Worm (Caenorhabditis elegans) whole organism, L4 larva: ENCODE results near the gene K09B11.5.

ENCODE experiments used
- D1046.2 ChIP-seq: fragments of 200-800 bp; sonication (Bioruptor generic); IDR thresholded peaks from 2 replicates; pipeline ENCODE4 v1.3.6; 2022; ENCODE audit warnings: missing genetic modification characterization, missing compliant biosample characterization
- F26F4.8 ChIP-seq: fragments of 200-800 bp; sonication (Bioruptor generic); conservative IDR thresholded peaks from 2 replicates; pipeline ENCODE4 v1.3.6; 2022; ENCODE audit warnings: missing genetic modification characterization, missing compliant biosample characterization
- F44E2.7 ChIP-seq: fragments of 200-800 bp; sonication (Bioruptor generic); IDR thresholded peaks from 2 replicates; pipeline ENCODE4 v2.1.2; 2022; ENCODE audit warnings: missing genetic modification characterization, missing compliant biosample characterization
- T26A8.4 ChIP-seq: fragments of 200-800 bp; sonication (Bioruptor generic); IDR thresholded peaks from 2 replicates; pipeline ENCODE4 v1.3.6; 2022; ENCODE audit warnings: missing genetic modification characterization, missing compliant biosample characterization
- Y5F2A.4 ChIP-seq: fragments of 200-800 bp; sonication (Bioruptor generic); optimal IDR thresholded peaks from 2 replicates; lab custom pipeline; 2018; ENCODE audit warnings: mild to moderate bottlenecking, missing genetic modification characterization, missing compliant biosample characterization
- Y75B8A.6 ChIP-seq: fragments of 200-800 bp; sonication (Bioruptor generic); IDR thresholded peaks from 2 replicates; pipeline ENCODE4 v1.3.6; 2022; ENCODE audit warnings: missing genetic modification reagents, missing genetic modification characterization, missing compliant biosample characterization
- aha-1 ChIP-seq: fragments of 150-350 bp; peaks from one replicate; lab custom pipeline; 2014; ENCODE audit warnings: missing biosample characterization, missing genetic modification characterization
- aly-2 ChIP-seq: sonication (generic microtip); optimal IDR thresholded peaks from 2 replicates; lab custom pipeline; 2018; ENCODE audit warnings: missing biosample characterization, missing genetic modification characterization
- attf-4 ChIP-seq: sonication (generic microtip); optimal IDR thresholded peaks from 3 replicates; lab custom pipeline; 2017; ENCODE audit warnings: missing biosample characterization, missing genetic modification characterization
- ceh-28 ChIP-seq: fragments of 150-350 bp; optimal IDR thresholded peaks from 2 replicates; lab custom pipeline; 2014; ENCODE audit warnings: missing biosample characterization, missing genetic modification reagents, missing genetic modification characterization
- ceh-32 ChIP-seq: sonication (generic microtip); optimal IDR thresholded peaks from 2 replicates; lab custom pipeline; 2016; ENCODE audit warnings: mild to moderate bottlenecking, missing genetic modification characterization, missing compliant biosample characterization; ENCODE audit not compliant: poor library complexity
- ceh-82 ChIP-seq: sonication (generic microtip); optimal IDR thresholded peaks from 2 replicates; lab custom pipeline; 2017; ENCODE audit warnings: missing biosample characterization, missing genetic modification characterization
- cey-2 ChIP-seq: sonication (generic microtip); optimal IDR thresholded peaks from 3 replicates; lab custom pipeline; 2017; ENCODE audit warnings: missing genetic modification characterization, mild to moderate bottlenecking, missing compliant biosample characterization, antibody characterized with exemption, borderline replicate concordance; ENCODE audit not compliant: insufficient read depth
- daf-19 ChIP-seq: fragments of 200-800 bp; sonication (Bioruptor generic); conservative IDR thresholded peaks from 2 replicates; pipeline ENCODE4 v1.3.6; 2022; ENCODE audit warnings: missing genetic modification characterization, missing compliant biosample characterization
- dmd-6 ChIP-seq: fragments of 200-800 bp; sonication (Bioruptor generic); IDR thresholded peaks from 2 replicates; pipeline ENCODE4 v1.3.6; 2022; ENCODE audit warnings: missing genetic modification reagents, missing genetic modification characterization, missing compliant biosample characterization
- duxl-1 ChIP-seq: sonication (generic microtip); optimal IDR thresholded peaks from 2 replicates; lab custom pipeline; 2016; ENCODE audit warnings: mild to moderate bottlenecking, missing genetic modification characterization, moderate library complexity, missing compliant biosample characterization; ENCODE audit not compliant: poor library complexity
- egl-43 ChIP-seq: fragments of 200-800 bp; sonication (Bioruptor generic); IDR thresholded peaks from 2 replicates; pipeline ENCODE4 v1.3.6; 2022; ENCODE audit warnings: missing genetic modification reagents, missing genetic modification characterization, missing compliant biosample characterization
- gei-8 ChIP-seq: fragments of 200-800 bp; sonication (Bioruptor generic); optimal IDR thresholded peaks from 2 replicates; lab custom pipeline; 2018; ENCODE audit warnings: mild to moderate bottlenecking, missing genetic modification characterization, missing compliant biosample characterization
- hif-1 ChIP-seq, 2 experiments: sonication (generic microtip); optimal IDR thresholded peaks; 2 replicates each; lab custom pipeline; 2016 to 2017; ENCODE audit warnings: missing compliant biosample characterization in 2 of 2, missing genetic modification characterization in 2 of 2, missing genetic modification reagents in 2 of 2, missing genotype in 2 of 2, mild to moderate bottlenecking in 1 of 2
- hlh-30 ChIP-seq: sonication (generic microtip); optimal IDR thresholded peaks from 2 replicates; lab custom pipeline; 2017; ENCODE audit warnings: antibody characterized with exemption, mild to moderate bottlenecking, missing genetic modification characterization, missing compliant biosample characterization; ENCODE audit not compliant: insufficient read depth
- jun-1 ChIP-seq: fragments of 150-350 bp; optimal IDR thresholded peaks from 2 replicates; lab custom pipeline; 2014; ENCODE audit warnings: missing biosample characterization, missing genetic modification reagents, missing genetic modification characterization
- lim-7 ChIP-seq: fragments of 200-800 bp; sonication (Bioruptor generic); IDR thresholded peaks from 2 replicates; pipeline ENCODE4 v1.3.6; 2022; ENCODE audit warnings: missing genetic modification characterization, missing compliant biosample characterization
- lin-15B ChIP-seq: fragments of 150-350 bp; sonication (generic microtip); optimal IDR thresholded peaks from 3 replicates; lab custom pipeline; 2014; ENCODE audit warnings: missing biosample characterization, missing genetic modification characterization
- lin-29 ChIP-seq: fragments of 200-800 bp; sonication (Bioruptor generic); IDR thresholded peaks from 2 replicates; pipeline ENCODE4 v1.3.6; 2022; ENCODE audit warnings: missing genetic modification reagents, missing genetic modification characterization, missing compliant biosample characterization
- lin-39 ChIP-seq: fragments of 150-350 bp; optimal IDR thresholded peaks from 2 replicates; lab custom pipeline; 2014; ENCODE audit warnings: missing biosample characterization, missing genetic modification reagents, missing genetic modification characterization
- madf-5 ChIP-seq, 2 experiments: fragments of 200-800 bp; sonication (Bioruptor generic); IDR thresholded peaks; 2 replicates each; pipeline ENCODE4 v1.3.6; 2022; ENCODE audit warnings: missing compliant biosample characterization in 2 of 2, missing genetic modification characterization in 2 of 2
- madf-9 ChIP-seq: fragments of 200-800 bp; sonication (Bioruptor generic); conservative IDR thresholded peaks from 2 replicates; pipeline ENCODE4 v1.3.6; 2022; ENCODE audit warnings: missing genetic modification reagents, missing genetic modification characterization, missing compliant biosample characterization
- mdl-1 ChIP-seq, 2 experiments: fragments of 150-350 bp in 1 of 2; sonication (generic microtip) in 1 of 2; optimal IDR thresholded peaks; 2 replicates each; lab custom pipeline; 2014 to 2017; ENCODE audit warnings: missing biosample characterization in 2 of 2, missing genetic modification characterization in 2 of 2
- mdt-29 ChIP-seq: fragments of 200-800 bp; sonication (Bioruptor generic); IDR thresholded peaks from 2 replicates; pipeline ENCODE4 v1.3.6; 2022; ENCODE audit warnings: missing genetic modification reagents, missing genetic modification characterization, missing compliant biosample characterization
- mep-1 ChIP-seq: fragments of 150-350 bp; sonication (generic microtip); optimal IDR thresholded peaks from 3 replicates; lab custom pipeline; 2014; ENCODE audit warnings: missing biosample characterization, missing genetic modification characterization
- nhr-10 ChIP-seq: fragments of 150-350 bp; optimal IDR thresholded peaks from 2 replicates; lab custom pipeline; 2014; ENCODE audit warnings: missing biosample characterization, missing genetic modification characterization
- nhr-11 ChIP-seq: fragments of 150-350 bp; optimal IDR thresholded peaks from 2 replicates; lab custom pipeline; 2014; ENCODE audit warnings: missing biosample characterization, missing genetic modification characterization
- nhr-42 ChIP-seq: fragments of 200-800 bp; sonication (Bioruptor generic); IDR thresholded peaks from 2 replicates; pipeline ENCODE4 v1.3.6; 2022; ENCODE audit warnings: missing genetic modification characterization, missing compliant biosample characterization
- nhr-48 ChIP-seq: sonication (generic microtip); optimal IDR thresholded peaks from 2 replicates; lab custom pipeline; 2016; ENCODE audit warnings: mild to moderate bottlenecking, missing genetic modification characterization, missing compliant biosample characterization
- nhr-6 ChIP-seq: fragments of 150-350 bp; optimal IDR thresholded peaks from 2 replicates; lab custom pipeline; 2014; ENCODE audit warnings: missing biosample characterization, missing genetic modification characterization
- nhr-76 ChIP-seq: fragments of 150-350 bp; optimal IDR thresholded peaks from 2 replicates; lab custom pipeline; 2014; ENCODE audit warnings: missing biosample characterization, missing genetic modification characterization
- php-3 ChIP-seq: fragments of 200-800 bp; sonication (Bioruptor generic); IDR thresholded peaks from 2 replicates; pipeline ENCODE4 v1.3.6; 2022; ENCODE audit warnings: missing genetic modification reagents, missing genetic modification characterization, missing compliant biosample characterization
- sdz-12 ChIP-seq: fragments of 200-800 bp; sonication (Bioruptor generic); optimal IDR thresholded peaks from 2 replicates; lab custom pipeline; 2018; ENCODE audit warnings: mild to moderate bottlenecking, missing genetic modification characterization, missing compliant biosample characterization
- set-16 ChIP-seq: fragments of 200-800 bp; sonication (Bioruptor generic); IDR thresholded peaks from 2 replicates; pipeline ENCODE4 v1.3.6; 2022; ENCODE audit warnings: missing genetic modification reagents, missing genetic modification characterization, missing compliant biosample characterization
- snpc-1.2 ChIP-seq: fragments of 200-800 bp; sonication (Bioruptor generic); IDR thresholded peaks from 2 replicates; pipeline ENCODE4 v1.3.6; 2022; ENCODE audit warnings: missing genetic modification reagents, missing genetic modification characterization, missing compliant biosample characterization
- snpc-4 ChIP-seq: fragments of 150-350 bp; optimal IDR thresholded peaks from 2 replicates; lab custom pipeline; 2014; ENCODE audit warnings: missing biosample characterization, missing genetic modification characterization
- spr-1 ChIP-seq: sonication (generic microtip); optimal IDR thresholded peaks from 2 replicates; lab custom pipeline; 2016; ENCODE audit warnings: mild to moderate bottlenecking, missing genetic modification characterization, missing compliant biosample characterization
- spr-3 ChIP-seq: fragments of 200-800 bp; sonication (Bioruptor generic); optimal IDR thresholded peaks from 2 replicates; lab custom pipeline; 2018; ENCODE audit warnings: mild to moderate bottlenecking, missing genetic modification characterization, missing compliant biosample characterization
- tag-97 ChIP-seq: fragments of 200-800 bp; sonication (Bioruptor generic); IDR thresholded peaks from 2 replicates; pipeline ENCODE4 v1.3.6; 2022; ENCODE audit warnings: missing genetic modification characterization, missing compliant biosample characterization
- unc-62 ChIP-seq, 3 experiments: fragments of 150-350 bp in 1 of 3; sonication (generic microtip); optimal IDR thresholded peaks in 2 of 3; peaks in 1 of 3; 1 replicate in 1 of 3; 2 replicates in 2 of 3; lab custom pipeline; 2014 to 2017; ENCODE audit warnings: missing biosample characterization in 3 of 3, missing genetic modification characterization in 3 of 3, missing genetic modification reagents in 3 of 3, missing genotype in 1 of 3
- vab-7 ChIP-seq: fragments of 200-800 bp; sonication (Bioruptor generic); IDR thresholded peaks from 2 replicates; pipeline ENCODE4 v1.3.6; 2022; ENCODE audit warnings: missing genetic modification reagents, missing genetic modification characterization, missing compliant biosample characterization
- zfp-3 ChIP-seq: fragments of 200-800 bp; sonication (Bioruptor generic); conservative IDR thresholded peaks from 2 replicates; pipeline ENCODE4 v1.3.6; 2022; ENCODE audit warnings: missing genetic modification reagents, missing genetic modification characterization, missing compliant biosample characterization
- zip-11 ChIP-seq: fragments of 200-800 bp; sonication (Bioruptor generic); IDR thresholded peaks from 2 replicates; pipeline ENCODE4 v1.3.6; 2022; ENCODE audit warnings: missing genetic modification characterization, missing compliant biosample characterization
- zip-2 ChIP-seq: fragments of 150-350 bp; optimal IDR thresholded peaks from 2 replicates; lab custom pipeline; 2014; ENCODE audit warnings: missing biosample characterization, missing genetic modification characterization
- ztf-11 ChIP-seq: fragments of 150-350 bp; optimal IDR thresholded peaks from 2 replicates; lab custom pipeline; 2014; ENCODE audit warnings: missing biosample characterization, missing genetic modification characterization
- ztf-7 ChIP-seq: fragments of 150-350 bp; optimal IDR thresholded peaks from 2 replicates; lab custom pipeline; 2014; ENCODE audit warnings: missing biosample characterization, missing genetic modification characterization

K09B11.5 gene

DNA sequence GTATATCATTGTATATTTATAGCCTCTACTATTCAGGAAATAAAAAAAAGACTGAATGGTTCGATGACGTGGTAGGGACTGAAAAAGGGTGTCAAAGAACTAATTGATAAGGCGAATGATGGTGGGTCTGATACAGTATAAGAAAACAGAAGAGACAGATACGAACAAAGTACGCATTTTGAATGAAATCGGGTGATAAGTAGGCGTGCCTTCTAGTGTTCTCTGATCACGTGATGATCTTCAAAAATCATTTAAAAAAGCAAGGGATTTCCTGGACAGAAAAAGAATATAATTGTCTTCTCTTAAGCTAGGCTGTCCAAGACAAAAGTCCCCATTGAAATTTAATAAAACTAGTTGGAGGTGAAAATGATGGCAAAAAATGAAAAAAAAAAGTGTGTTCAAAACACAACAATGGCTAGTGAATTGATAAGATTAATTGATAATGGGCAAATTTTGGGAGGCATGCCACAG lies 40.5 kb downstream of the K09B11.5 start (continued):
- TF ChIP-seq duxl-1 (tag; lab: Kevin White, UChicago) (no peak), madf-5 (GFP tag; IDR thresholded peaks at IDR 0.05; lab: Robert Waterston, UW) (no peak), cey-2 (tag; lab: Kevin White, UChicago) (peak; percentile 1), aha-1 (tag; lab: Kevin White, UChicago) (peak; percentile 97), nhr-76 (no peak), F44E2.7 (GFP tag; lab: Robert Waterston, UW) (no peak), nhr-48 (tag; lab: Kevin White, UChicago) (peak; percentile 81), dmd-6 (GFP tag; lab: Robert Waterston, UW) (peak; percentile 86), spr-1 (tag; lab: Kevin White, UChicago) (no peak), tag-97 (GFP tag; lab: Robert Waterston, UW) (no peak), zip-2 (no peak), F26F4.8 (GFP tag; lab: Robert Waterston, UW) (no peak), mep-1 (tag; lab: Kevin White, UChicago) (peak; percentile 5), T26A8.4 (GFP tag; lab: Robert Waterston, UW) (no peak), hif-1 (tag; optimal IDR thresholded peaks at IDR 0.05; lab: Kevin White, UChicago) (peak in 1 of 2 experiments; percentile 62), nhr-6 (tag; lab: Kevin White, UChicago) (peak; percentile 34), lin-29 (GFP tag; lab: Robert Waterston, UW) (no peak), zip-11 (GFP tag; lab: Robert Waterston, UW) (no peak), ztf-11 (tag; lab: Kevin White, UChicago) (no peak), nhr-10 (tag; lab: Kevin White, UChicago) (peak; percentile 87), lin-15B (no peak), daf-19 (no peak), Y5F2A.4 (GFP tag; lab: Kevin White, UChicago) (no peak), nhr-42 (GFP tag; lab: Robert Waterston, UW) (no peak), php-3 (GFP tag; lab: Robert Waterston, UW) (peak; percentile 67; the same call in 1 of the 2 replicates), snpc-1.2 (no peak), zfp-3 (no peak), nhr-11 (no peak), jun-1 (tag; lab: Kevin White, UChicago) (no peak), lin-39 (no peak), ztf-7 (tag; lab: Kevin White, UChicago) (peak; percentile 22), ceh-82 (tag; lab: Kevin White, UChicago) (no peak), ceh-32 (tag; lab: Kevin White, UChicago) (no peak), egl-43 (no peak), spr-3 (GFP tag; lab: Kevin White, UChicago) (no peak), D1046.2 (GFP tag; lab: Robert Waterston, UW) (no peak), attf-4 (tag; lab: Kevin White, UChicago) (no peak), Y75B8A.6 (GFP tag; lab: Robert Waterston, UW) (0 out of 2 replicates have a peak, but pooled peaks have one; percentile 57), hlh-30 (tag; lab: Kevin White, UChicago) (peak; percentile 75), lim-7 (GFP tag; lab: Robert Waterston, UW) (no peak), set-16 (GFP tag; lab: Robert Waterston, UW) (no peak), vab-7 (no peak), aly-2 (tag; lab: Kevin White, UChicago) (no peak), mdl-1 (tag; optimal IDR thresholded peaks at IDR 0.05; lab: Kevin White, UChicago) (peak in 1 of 2 experiments; percentile 75), snpc-4 (tag; lab: Kevin White, UChicago) (no peak), unc-62 (GFP tag; optimal IDR thresholded peaks at IDR 0.05 in 1 of 2; lab: Kevin White, UChicago) (peak in 1 of 2 experiments; percentile 83), unc-62 (tag; optimal IDR thresholded peaks at IDR 0.05; lab: Kevin White, UChicago) (no peak), madf-9 (GFP tag; lab: Robert Waterston, UW) (no peak), gei-8 (GFP tag; lab: Kevin White, UChicago) (peak; percentile 46), sdz-12 (no peak), mdt-29 (GFP tag; lab: Robert Waterston, UW) (peak; percentile 61), ceh-28 (no peak)
